Worm (Caenorhabditis elegans) whole organism, early embryonic: ENCODE measurements around the gene nhr-257.

ENCODE experiments used
- F13C5.2 ChIP-seq: sonication (generic microtip); optimal IDR thresholded peaks from 2 replicates; lab custom pipeline; 2017; ENCODE audit warnings: mild to moderate bottlenecking, missing genetic modification characterization, inconsistent platforms, missing compliant biosample characterization
- aly-1 ChIP-seq: sonication (generic microtip); optimal IDR thresholded peaks from 2 replicates; lab custom pipeline; 2016; ENCODE audit warnings: missing genetic modification characterization, missing compliant biosample characterization
- ama-1 ChIP-seq: fragments of 150-350 bp; optimal IDR thresholded peaks from 2 replicates; lab custom pipeline; 2014
- ceh-13 ChIP-seq: fragments of 200-800 bp; sonication (Bioruptor generic); optimal IDR thresholded peaks from 2 replicates; lab custom pipeline; 2018; ENCODE audit warnings: mild to moderate bottlenecking, missing genetic modification characterization, missing compliant biosample characterization
- ceh-36 ChIP-seq: sonication (generic microtip); optimal IDR thresholded peaks from 2 replicates; lab custom pipeline; 2016; ENCODE audit warnings: missing genetic modification characterization, inconsistent platforms, missing compliant biosample characterization
- ets-7 ChIP-seq: sonication (generic microtip); optimal IDR thresholded peaks from 2 replicates; lab custom pipeline; 2016; ENCODE audit warnings: missing genotype, missing genetic modification characterization, missing compliant biosample characterization
- flt-1 ChIP-seq: fragments of 200-800 bp; sonication (Bioruptor generic); IDR thresholded peaks from 2 replicates; pipeline ENCODE4 v1.3.6; 2022; ENCODE audit warnings: missing genetic modification characterization, missing compliant biosample characterization
- hmg-4 ChIP-seq: fragments of 200-800 bp; sonication (Bioruptor generic); optimal IDR thresholded peaks from 2 replicates; lab custom pipeline; 2018; ENCODE audit warnings: mild to moderate bottlenecking, missing genetic modification characterization, missing compliant biosample characterization
- pes-1 ChIP-seq: fragments of 200-800 bp; sonication (Bioruptor generic); IDR thresholded peaks from 2 replicates; pipeline ENCODE4 v1.3.6; 2022; ENCODE audit warnings: missing genetic modification reagents, missing genetic modification characterization, missing compliant biosample characterization
- scrt-1 ChIP-seq: fragments of 200-800 bp; sonication (Bioruptor generic); IDR thresholded peaks from 2 replicates; pipeline ENCODE4 v1.3.6; 2022; ENCODE audit warnings: missing genetic modification characterization, missing compliant biosample characterization
- tbx-37 ChIP-seq: fragments of 200-800 bp; sonication (Bioruptor generic); conservative IDR thresholded peaks from 2 replicates; pipeline ENCODE4 v1.3.6; 2022; ENCODE audit warnings: missing genetic modification reagents, missing genetic modification characterization, missing compliant biosample characterization
- tra-4 ChIP-seq: sonication (generic microtip); optimal IDR thresholded peaks from 2 replicates; lab custom pipeline; 2017; ENCODE audit warnings: missing genetic modification characterization, missing compliant biosample characterization

- no peak for TF ChIP-seq ama-1 (lab: Kevin White, UChicago)
- no peak for TF ChIP-seq hmg-4 (GFP tag; lab: Kevin White, UChicago)
- TF ChIP-seq tbx-37: no peak
- TF ChIP-seq pes-1 (GFP tag; lab: Robert Waterston, UW): no peak
- TF ChIP-seq flt-1 (GFP tag; lab: Robert Waterston, UW): no peak
- TF ChIP-seq tra-4 (tag; lab: Kevin White, UChicago): no peak
- no peak for TF ChIP-seq F13C5.2
- no peak for TF ChIP-seq scrt-1
- no peak for TF ChIP-seq ceh-36 (tag; lab: Kevin White, UChicago)
- TF ChIP-seq ets-7: no peak
- TF ChIP-seq aly-1 (tag; lab: Kevin White, UChicago): no peak
- no peak for TF ChIP-seq ceh-13
These were observed 37.1 kb upstream of the nhr-257 start for ce11 chrII:3815445-3816208.
